Worm (Caenorhabditis elegans): ENCODE data around the gene rev-3.

Gene rev-3

DNA sequence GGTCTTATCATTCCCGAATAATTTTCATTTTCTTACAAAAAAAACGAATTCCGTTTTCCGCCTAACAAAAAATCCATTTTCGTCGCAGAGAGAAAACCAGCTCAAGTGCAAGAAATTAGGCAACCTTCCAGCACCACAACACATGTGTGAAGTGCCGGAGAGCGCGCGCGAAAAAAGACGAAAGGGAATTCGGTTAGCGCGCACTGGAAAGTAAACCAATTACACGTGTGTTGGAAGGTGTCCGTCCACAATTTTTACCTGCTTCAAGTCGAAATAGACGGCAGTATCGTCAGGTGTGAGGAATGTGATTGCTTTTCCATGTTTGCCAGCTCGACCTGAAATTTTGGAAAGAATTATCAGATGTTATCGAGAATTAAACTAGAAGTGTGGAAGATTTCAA is 44.2 kb upstream of the rev-3 start:
- TF ChIP-seq ama-1 (optimal IDR thresholded peaks at IDR 0.05) = no peak
- TF ChIP-seq nhr-90 (tag; optimal IDR thresholded peaks at IDR 0.05; ENCODE audit: poor library complexity) = no peak
- no peak for TF ChIP-seq pqm-1 (tag; optimal IDR thresholded peaks at IDR 0.05)
- TF ChIP-seq ceh-82 (tag; optimal IDR thresholded peaks at IDR 0.05) = no peak
- TF ChIP-seq mdl-1 (tag; optimal IDR thresholded peaks at IDR 0.05) = no peak
- TF ChIP-seq ztf-11 (tag; optimal IDR thresholded peaks at IDR 0.05) = no peak
- peak; percentile 22 for TF ChIP-seq blmp-1 (tag; optimal IDR thresholded peaks at IDR 0.05)
- TF ChIP-seq ceh-8 (GFP tag; optimal IDR thresholded peaks at IDR 0.05) = no peak

DNA sequence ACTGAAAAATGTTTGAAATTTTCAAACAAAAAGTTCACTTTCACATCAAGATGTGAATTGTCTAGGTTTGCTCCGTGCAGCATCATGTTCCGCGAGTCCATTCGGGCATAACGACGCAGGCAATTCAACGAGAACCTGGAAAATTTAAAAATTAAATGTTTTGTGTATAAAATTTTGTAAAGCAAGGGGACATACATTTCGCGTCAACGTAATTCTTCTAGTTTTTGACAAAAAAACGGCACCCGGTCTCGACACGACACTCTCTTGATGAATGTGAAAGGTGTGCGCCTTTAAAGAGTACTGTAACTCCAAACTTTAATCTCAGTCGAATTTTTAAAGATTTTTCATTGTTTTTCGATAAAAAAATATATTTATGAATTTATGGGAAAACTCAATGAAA is 43.6 kb upstream of the rev-3 start, which contains the start of gene R12B2.6:
TSS of gene R12B2.6 (minus strand) at position 101 of the 400 bp plus-strand sequence.
- no peak for TF ChIP-seq dpl-1 (GFP tag; optimal IDR thresholded peaks at IDR 0.05)
- TF ChIP-seq C04F5.9 (tag; optimal IDR thresholded peaks at IDR 0.05) = no peak
- TF ChIP-seq tbx-2 (tag; optimal IDR thresholded peaks at IDR 0.05) = no peak
- TF ChIP-seq swsn-7 (tag; optimal IDR thresholded peaks at IDR 0.05) = no peak
- no peak for TF ChIP-seq zag-1 (tag; optimal IDR thresholded peaks at IDR 0.05)
- no peak for TF ChIP-seq sptf-1 (tag; optimal IDR thresholded peaks at IDR 0.05)
- TF ChIP-seq nhr-71 (tag; optimal IDR thresholded peaks at IDR 0.05) = no peak
- TF ChIP-seq unc-30 (tag; optimal IDR thresholded peaks at IDR 0.05) = no peak
- TF ChIP-seq Y116A8C.19 (tag; optimal IDR thresholded peaks at IDR 0.05; ENCODE audit: borderline replicate concordance) = no peak
- TF ChIP-seq elt-2 (tag; optimal IDR thresholded peaks at IDR 0.05) = no peak
- TF ChIP-seq ets-5 (GFP tag; IDR thresholded peaks at IDR 0.05) = no peak

- TF ChIP-seq xbp-1 (tag; optimal IDR thresholded peaks at IDR 0.05) (no peak), efl-1 (optimal IDR thresholded peaks at IDR 0.05) (no peak), efl-1 (GFP tag; optimal IDR thresholded peaks at IDR 0.05 in 1 of 2) (no peak), lin-39 (tag; optimal IDR thresholded peaks at IDR 0.05) (no peak), hlh-4 (tag; optimal IDR thresholded peaks at IDR 0.05) (no peak), ztf-11 (tag; optimal IDR thresholded peaks at IDR 0.05) (no peak), nhr-20 (tag; optimal IDR thresholded peaks at IDR 0.05) (no peak), pax-3 (tag; optimal IDR thresholded peaks at IDR 0.05) (no peak), vab-15 (tag; optimal IDR thresholded peaks at IDR 0.05) (no peak), nhr-84 (tag; optimal IDR thresholded peaks at IDR 0.05) (no peak), lin-35 (GFP tag; optimal IDR thresholded peaks at IDR 0.05) (no peak), ets-5 (GFP tag; IDR thresholded peaks at IDR 0.05) (no peak), mep-1 (tag; optimal IDR thresholded peaks at IDR 0.05) (no peak), nhr-71 (tag; optimal IDR thresholded peaks at IDR 0.05) (no peak), swsn-7 (tag; optimal IDR thresholded peaks at IDR 0.05) (no peak), snu-23 (GFP tag; optimal IDR thresholded peaks at IDR 0.05) (no peak), nhr-11 (tag; optimal IDR thresholded peaks at IDR 0.05) (no peak), Y116A8C.19 (tag; optimal IDR thresholded peaks at IDR 0.05; ENCODE audit: borderline replicate concordance) (no peak), C16A3.4 (tag; optimal IDR thresholded peaks at IDR 0.05) (no peak)
Observed at ce11 chrIII:5833376-5833775, 42.9 kb upstream of the rev-3 start, which contains the start of the genes R12B2.13 and mdt-15. Gene R12B2.13 (minus strand): TSS chrIII:5833476. Gene mdt-15 (minus strand): TSS chrIII:5833751.

ce11 chrIII:5832442-5832841 is 42.0 kb upstream of the rev-3 start:
- TF ChIP-seq efl-1 (optimal IDR thresholded peaks at IDR 0.05) (no peak), efl-1 (GFP tag; optimal IDR thresholded peaks at IDR 0.05 in 1 of 2) (peak in 1 of 2 experiments; percentile 75), ceh-90 (tag; optimal IDR thresholded peaks at IDR 0.05) (no peak)

- TF ChIP-seq mab-9 (GFP tag; IDR thresholded peaks at IDR 0.05) (no peak), C16A3.4 (tag; optimal IDR thresholded peaks at IDR 0.05) (no peak), efl-3 (GFP tag; optimal IDR thresholded peaks at IDR 0.05) (no peak), unc-130 (tag; optimal IDR thresholded peaks at IDR 0.05) (no peak), ets-5 (GFP tag; IDR thresholded peaks at IDR 0.05) (no peak)
Observed at ce11 chrIII:5828065-5828464, 37.6 kb upstream of the rev-3 start.

All from whole organism, L1 larva.